Worm (Caenorhabditis elegans) whole organism, young adult: Measurements from ENCODE around the gene T28H10.2.
A peak's percentile ranks its signal among the peaks of the same experiment; 100 is the strongest.

Experiments
- C06A6.2 ChIP-seq: fragments of 200-800 bp; sonication (Bioruptor generic); conservative IDR thresholded peaks from 2 replicates; pipeline ENCODE4 v1.3.6; 2022; ENCODE audit warnings: missing genetic modification characterization, missing compliant biosample characterization
- D2030.7 ChIP-seq: fragments of 200-800 bp; sonication (Bioruptor generic); IDR thresholded peaks from 2 replicates; pipeline ENCODE4 v1.3.6; 2022; ENCODE audit warnings: missing genetic modification reagents, missing genetic modification characterization, missing compliant biosample characterization
- F22D6.2 ChIP-seq: sonication (generic microtip); optimal IDR thresholded peaks from 2 replicates; lab custom pipeline; 2016; ENCODE audit warnings: mild to moderate bottlenecking, missing genetic modification characterization, missing compliant biosample characterization
- F23B12.7 ChIP-seq: sonication (generic microtip); optimal IDR thresholded peaks from 2 replicates; lab custom pipeline; 2017; ENCODE audit warnings: missing genetic modification characterization, mild to moderate bottlenecking, missing compliant biosample characterization, antibody characterized with exemption, moderate library complexity; ENCODE audit not compliant: insufficient read depth
- F33H1.4 ChIP-seq: fragments of 200-800 bp; sonication (Bioruptor generic); IDR thresholded peaks from 2 replicates; pipeline ENCODE4 v1.3.6; 2022; ENCODE audit warnings: missing genetic modification reagents, missing genetic modification characterization, missing compliant biosample characterization
- F39B2.1 ChIP-seq: fragments of 200-800 bp; sonication (Bioruptor generic); IDR thresholded peaks from 2 replicates; pipeline ENCODE4 v1.3.6; 2022; ENCODE audit warnings: missing genetic modification reagents, missing genetic modification characterization, missing compliant biosample characterization
- F52B5.7 ChIP-seq: sonication (generic microtip); optimal IDR thresholded peaks from 2 replicates; lab custom pipeline; 2016; ENCODE audit warnings: mild to moderate bottlenecking, missing genetic modification characterization, missing compliant biosample characterization
- K11D2.4 ChIP-seq: fragments of 200-800 bp; sonication (Bioruptor generic); IDR thresholded peaks from 2 replicates; pipeline ENCODE4 v1.3.6; 2022; ENCODE audit warnings: missing genetic modification reagents, missing genetic modification characterization, missing compliant biosample characterization
- K12H6.12 ChIP-seq: fragments of 200-800 bp; sonication (Bioruptor generic); optimal IDR thresholded peaks from 2 replicates; lab custom pipeline; 2018; ENCODE audit warnings: mild to moderate bottlenecking, missing genetic modification characterization, missing compliant biosample characterization
- T26A5.8 ChIP-seq: sonication (generic microtip); optimal IDR thresholded peaks from 2 replicates; lab custom pipeline; 2016; ENCODE audit warnings: missing genetic modification characterization, missing compliant biosample characterization
- akir-1 ChIP-seq: fragments of 200-800 bp; sonication (Bioruptor generic); optimal IDR thresholded peaks from 2 replicates; lab custom pipeline; 2018; ENCODE audit warnings: mild to moderate bottlenecking, missing genetic modification characterization, moderate library complexity, missing compliant biosample characterization
- attf-6 ChIP-seq: fragments of 200-800 bp; sonication (Bioruptor generic); IDR thresholded peaks from 2 replicates; pipeline ENCODE4 v1.3.6; 2022; ENCODE audit warnings: missing genetic modification reagents, missing genetic modification characterization, missing compliant biosample characterization
- cebp-1 ChIP-seq, 2 experiments: fragments of 200-800 bp in 1 of 2; sonication (Bioruptor generic) in 1 of 2; sonication (generic microtip) in 1 of 2; IDR thresholded peaks in 1 of 2; optimal IDR thresholded peaks in 1 of 2; 2 replicates each; pipeline versions ENCODE4 v1.3.6 to Lab custom; 2017 to 2022; ENCODE audit warnings: missing compliant biosample characterization in 2 of 2, missing genetic modification characterization in 2 of 2, mild to moderate bottlenecking in 1 of 2, missing genetic modification reagents in 1 of 2, moderate library complexity in 1 of 2
- ceh-27 ChIP-seq: fragments of 200-800 bp; sonication (Bioruptor generic); optimal IDR thresholded peaks from 2 replicates; lab custom pipeline; 2018; ENCODE audit warnings: mild to moderate bottlenecking, missing genetic modification characterization, moderate library complexity, missing compliant biosample characterization
- ceh-40 ChIP-seq: fragments of 200-800 bp; sonication (Bioruptor generic); IDR thresholded peaks from 2 replicates; pipeline ENCODE4 v1.3.6; 2022; ENCODE audit warnings: missing genetic modification characterization, missing compliant biosample characterization
- ceh-58 ChIP-seq: fragments of 200-800 bp; sonication (Bioruptor generic); IDR thresholded peaks from 2 replicates; pipeline ENCODE4 v1.3.6; 2022; ENCODE audit warnings: missing genetic modification characterization, missing compliant biosample characterization
- ceh-79 ChIP-seq: sonication (generic microtip); optimal IDR thresholded peaks from 2 replicates; lab custom pipeline; 2017; ENCODE audit warnings: mild to moderate bottlenecking, missing genetic modification characterization, missing compliant biosample characterization
- dpff-1 ChIP-seq: sonication (generic microtip); optimal IDR thresholded peaks from 2 replicates; lab custom pipeline; 2017; ENCODE audit warnings: mild to moderate bottlenecking, missing genetic modification characterization, missing compliant biosample characterization
- dpl-1 ChIP-seq: fragments of 150-350 bp; optimal IDR thresholded peaks from 2 replicates; lab custom pipeline; 2014; ENCODE audit warnings: missing biosample characterization, missing genetic modification reagents, missing genetic modification characterization
- efl-1 ChIP-seq: fragments of 150-350 bp; optimal IDR thresholded peaks from 2 replicates; lab custom pipeline; 2014; ENCODE audit warnings: missing biosample characterization, missing genetic modification reagents, missing genetic modification characterization
- egl-18 ChIP-seq: fragments of 200-800 bp; sonication (Bioruptor generic); IDR thresholded peaks from 2 replicates; pipeline ENCODE4 v1.3.6; 2022; ENCODE audit warnings: missing genetic modification reagents, missing genetic modification characterization, missing compliant biosample characterization
- egl-44 ChIP-seq: fragments of 200-800 bp; sonication (Bioruptor generic); IDR thresholded peaks from 2 replicates; pipeline ENCODE4 v1.3.6; 2022; ENCODE audit warnings: missing genetic modification reagents, missing genetic modification characterization, missing compliant biosample characterization
- ets-4 ChIP-seq: fragments of 200-800 bp; sonication (Bioruptor generic); optimal IDR thresholded peaks from 2 replicates; lab custom pipeline; 2018; ENCODE audit warnings: mild to moderate bottlenecking, missing genetic modification characterization, missing compliant biosample characterization
- hmg-20 ChIP-seq: fragments of 200-800 bp; sonication (Bioruptor generic); IDR thresholded peaks from 2 replicates; pipeline ENCODE4 v1.3.6; 2022; ENCODE audit warnings: missing genetic modification reagents, missing genetic modification characterization, missing compliant biosample characterization
- lin-40 ChIP-seq: sonication (generic microtip); optimal IDR thresholded peaks from 2 replicates; lab custom pipeline; 2016; ENCODE audit warnings: missing genetic modification characterization, mild to moderate bottlenecking, missing compliant biosample characterization, missing genotype, missing genetic modification reagents
- lsy-27 ChIP-seq: sonication (generic microtip); optimal IDR thresholded peaks from 2 replicates; lab custom pipeline; 2017; ENCODE audit warnings: missing genetic modification characterization, mild to moderate bottlenecking, missing compliant biosample characterization, antibody characterized with exemption, missing genotype, borderline replicate concordance; ENCODE audit not compliant: insufficient read depth
- mcd-1 ChIP-seq: fragments of 200-800 bp; sonication (Bioruptor generic); IDR thresholded peaks from 2 replicates; pipeline ENCODE4 v1.3.6; 2022; ENCODE audit warnings: missing genetic modification reagents, missing genetic modification characterization, missing compliant biosample characterization
- mxl-1 ChIP-seq: sonication (generic microtip); optimal IDR thresholded peaks from 2 replicates; lab custom pipeline; 2016; ENCODE audit warnings: missing genetic modification characterization, missing compliant biosample characterization
- nfya-2 ChIP-seq: fragments of 200-800 bp; sonication (Bioruptor generic); IDR thresholded peaks from 2 replicates; pipeline ENCODE4 v1.3.6; 2022; ENCODE audit warnings: missing genetic modification reagents, missing genetic modification characterization, missing compliant biosample characterization
- nhr-27 ChIP-seq: fragments of 200-800 bp; sonication (Bioruptor generic); optimal IDR thresholded peaks from 2 replicates; lab custom pipeline; 2018; ENCODE audit warnings: mild to moderate bottlenecking, missing genetic modification characterization, moderate library complexity, missing compliant biosample characterization
- nhr-90 ChIP-seq: sonication (generic microtip); optimal IDR thresholded peaks from 2 replicates; lab custom pipeline; 2016; ENCODE audit warnings: missing genotype, mild to moderate bottlenecking, missing genetic modification characterization, missing compliant biosample characterization
- pha-4 ChIP-seq: fragments of 150-350 bp; sonication (generic microtip); optimal IDR thresholded peaks from 2 replicates; lab custom pipeline; 2014; ENCODE audit warnings: missing biosample characterization, missing genetic modification reagents, missing genetic modification characterization
- rcor-1 ChIP-seq: fragments of 200-800 bp; sonication (Bioruptor generic); IDR thresholded peaks from 2 replicates; pipeline ENCODE4 v1.3.6; 2022; ENCODE audit warnings: missing genetic modification reagents, missing genetic modification characterization, missing compliant biosample characterization
- rec-8 ChIP-seq, 2 experiments: sonication (generic microtip); optimal IDR thresholded peaks; 2 replicates each; lab custom pipeline; 2016; ENCODE audit warnings: mild to moderate bottlenecking in 2 of 2, missing genetic modification characterization in 2 of 2, missing genetic modification reagents in 2 of 2, missing genotype in 2 of 2, missing biosample characterization in 1 of 2, missing compliant biosample characterization in 1 of 2, moderate library complexity in 1 of 2
- rpc-1 ChIP-seq, 2 experiments: fragments of 150-350 bp in 1 of 2; sonication (generic microtip) in 1 of 2; optimal IDR thresholded peaks; 2 replicates each; lab custom pipeline; 2014 to 2018; ENCODE audit warnings: missing biosample characterization in 1 of 2, missing genetic modification characterization in 1 of 2, missing genetic modification reagents in 1 of 2, missing genotype in 1 of 2
- snpc-4 ChIP-seq, 5 experiments: fragments of 150-350 bp in 1 of 5; sonication (generic microtip) in 4 of 5; optimal IDR thresholded peaks; 2 replicates each; lab custom pipeline; 2014 to 2018; ENCODE audit warnings: missing genetic modification characterization in 5 of 5, missing biosample characterization in 3 of 5, antibody characterized with exemption in 2 of 5, mild to moderate bottlenecking in 2 of 5, missing compliant biosample characterization in 2 of 5, missing genotype in 2 of 5, moderate library complexity in 2 of 5, missing genetic modification reagents in 1 of 5
- zim-3 ChIP-seq: sonication (generic microtip); optimal IDR thresholded peaks from 2 replicates; lab custom pipeline; 2017; ENCODE audit warnings: mild to moderate bottlenecking, missing genetic modification characterization, moderate library complexity, missing compliant biosample characterization
- ztf-22 ChIP-seq: fragments of 200-800 bp; sonication (Bioruptor generic); optimal IDR thresholded peaks from 2 replicates; lab custom pipeline; 2018; ENCODE audit warnings: mild to moderate bottlenecking, missing genetic modification characterization, moderate library complexity, missing compliant biosample characterization
- ztf-25 ChIP-seq: fragments of 200-800 bp; sonication (Bioruptor generic); IDR thresholded peaks from 2 replicates; pipeline ENCODE4 v1.3.6; 2022; ENCODE audit warnings: missing genetic modification reagents, missing genetic modification characterization, missing compliant biosample characterization
- ztf-6 ChIP-seq: fragments of 200-800 bp; sonication (Bioruptor generic); IDR thresholded peaks from 2 replicates; pipeline ENCODE4 v1.3.6; 2022; ENCODE audit warnings: missing genetic modification reagents, missing genetic modification characterization, missing compliant biosample characterization

The T28H10.2 gene

DNA sequence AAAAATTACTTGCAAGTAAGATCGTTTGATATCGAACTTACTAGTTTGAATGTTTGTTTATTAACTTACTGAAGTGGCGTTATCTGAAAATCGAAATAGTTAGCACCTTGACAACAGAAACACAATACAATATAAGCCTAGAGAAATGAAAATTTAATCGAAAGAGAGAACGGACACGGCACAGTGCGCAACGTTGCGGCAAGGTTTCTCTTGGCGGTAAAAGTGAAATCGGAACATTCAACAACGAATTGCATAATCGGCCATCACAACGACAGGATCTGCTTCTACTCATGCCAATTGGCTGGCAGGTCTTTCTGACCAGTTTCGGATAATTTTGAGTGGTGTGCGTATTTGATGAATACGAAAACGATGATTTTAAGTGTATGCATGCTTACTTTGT, 12.8 kb upstream of the T28H10.2 start, which contains the start of gene dyf-4:
TSS of gene dyf-4 (minus strand) at position 213 of the 400 bp plus-strand sequence.
- no peak for TF ChIP-seq C06A6.2 (GFP tag; lab: Robert Waterston, UW)
- no peak for TF ChIP-seq akir-1 (GFP tag; lab: Kevin White, UChicago)
- no peak for TF ChIP-seq rec-8 (tag; optimal IDR thresholded peaks at IDR 0.05; lab: Kevin White, UChicago)
- no peak for TF ChIP-seq lin-40 (tag; lab: Kevin White, UChicago)

DNA sequence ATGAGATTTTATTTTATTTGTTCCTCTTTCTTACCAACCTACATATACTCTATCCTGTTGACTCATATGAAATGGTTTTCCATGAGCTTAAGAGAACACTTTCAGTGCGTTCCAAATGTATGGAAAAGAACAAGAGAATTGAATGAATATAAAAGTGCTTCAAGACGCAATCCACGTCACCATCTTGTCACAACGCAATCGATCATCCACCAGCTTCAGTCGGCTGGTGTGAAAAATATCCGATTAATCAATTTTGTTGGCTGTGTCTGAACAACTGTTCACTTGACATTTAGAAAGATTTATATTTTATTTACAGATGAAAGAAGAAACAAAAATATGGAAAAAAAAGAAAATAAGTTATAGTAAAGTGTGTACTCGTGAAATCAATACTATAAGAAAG, 10.6 kb upstream of the T28H10.2 start:
- TF ChIP-seq nfya-2 (no peak), efl-1 (GFP tag; lab: Kevin White, UChicago) (no peak), ceh-27 (GFP tag; lab: Kevin White, UChicago) (no peak), nhr-27 (tag; lab: Kevin White, UChicago) (no peak), ztf-6 (GFP tag; lab: Robert Waterston, UW) (no peak), mxl-1 (no peak), rcor-1 (no peak), zim-3 (tag; lab: Kevin White, UChicago) (no peak), F23B12.7 (no peak), K11D2.4 (GFP tag; lab: Robert Waterston, UW) (no peak), rpc-1 (optimal IDR thresholded peaks at IDR 0.05; lab: Kevin White, UChicago) (no peak), rpc-1 (tag; optimal IDR thresholded peaks at IDR 0.05; lab: Kevin White, UChicago) (no peak), cebp-1 (GFP tag; IDR thresholded peaks at IDR 0.05; lab: Robert Waterston, UW) (no peak), cebp-1 (tag; optimal IDR thresholded peaks at IDR 0.05; lab: Kevin White, UChicago) (no peak), dpl-1 (GFP tag; lab: Kevin White, UChicago) (no peak), egl-44 (GFP tag; lab: Robert Waterston, UW) (no peak), D2030.7 (GFP tag; lab: Robert Waterston, UW) (no peak), lsy-27 (no peak), F33H1.4 (no peak), attf-6 (GFP tag; lab: Robert Waterston, UW) (no peak)

DNA sequence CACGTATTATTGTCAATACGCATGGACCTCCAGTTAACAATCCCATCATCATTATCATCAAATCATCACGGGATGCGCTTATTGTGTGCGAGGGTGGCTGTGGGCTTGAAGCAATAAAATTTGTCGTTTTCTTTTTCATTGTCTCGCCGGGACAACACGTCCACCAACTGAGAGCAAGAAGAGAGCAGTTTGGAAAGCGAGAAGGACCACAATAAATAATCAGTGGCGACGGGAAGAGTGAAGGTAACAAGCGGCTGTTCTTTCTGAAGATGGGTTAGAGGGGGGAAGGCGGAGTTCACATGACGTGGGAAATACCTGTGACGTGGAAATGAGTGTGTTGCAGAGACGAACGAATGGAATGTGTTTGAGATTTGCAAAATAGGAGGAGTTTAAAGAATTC, 6.0 kb upstream of the T28H10.2 start:
- TF ChIP-seq ztf-22 (GFP tag; lab: Kevin White, UChicago) (peak; percentile 19), F52B5.7 (tag; lab: Kevin White, UChicago) (no peak), K12H6.12 (peak; percentile 30)
- TF ChIP-seq, all 124 proteins: peak for 2

DNA sequence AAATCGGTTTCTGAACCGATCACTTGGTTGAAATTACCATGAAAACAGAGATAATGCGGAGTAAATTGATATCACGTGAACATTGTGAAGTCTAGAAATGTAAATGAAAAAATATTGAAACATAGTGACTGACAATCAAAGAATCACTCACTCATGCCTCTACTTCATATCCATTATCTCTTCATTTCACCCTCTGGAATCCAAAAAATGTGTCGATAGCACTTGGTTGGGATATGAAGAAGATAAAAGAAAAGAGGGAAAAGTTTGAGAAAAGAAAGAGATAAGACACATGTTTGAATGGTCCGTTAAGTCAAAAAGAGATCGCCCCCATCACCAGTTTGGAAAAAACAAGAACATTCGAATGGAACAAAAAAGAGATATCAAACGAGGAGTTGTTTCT, 5.0 kb upstream of the T28H10.2 start:
- TF ChIP-seq pha-4 (tag; lab: Kevin White, UChicago): no peak
- no peak for TF ChIP-seq ceh-58 (GFP tag; lab: Robert Waterston, UW)
- TF ChIP-seq snpc-4 (GFP tag; optimal IDR thresholded peaks at IDR 0.05; lab: Kevin White, UChicago): no peak
- TF ChIP-seq snpc-4 (tag; optimal IDR thresholded peaks at IDR 0.05; lab: Kevin White, UChicago): no peak
- TF ChIP-seq F39B2.1: no peak
- no peak for TF ChIP-seq hmg-20 (GFP tag; lab: Robert Waterston, UW)
- TF ChIP-seq D2030.7 (GFP tag; lab: Robert Waterston, UW): no peak
- TF ChIP-seq dpff-1 (tag; lab: Kevin White, UChicago): no peak
- no peak for TF ChIP-seq ceh-27 (GFP tag; lab: Kevin White, UChicago)
- TF ChIP-seq ceh-40 (GFP tag; lab: Robert Waterston, UW): no peak
- TF ChIP-seq mcd-1: no peak
- TF ChIP-seq F22D6.2 (tag; lab: Kevin White, UChicago): no peak
- TF ChIP-seq T26A5.8 (tag; lab: Kevin White, UChicago): no peak
- no peak for TF ChIP-seq egl-44 (GFP tag; lab: Robert Waterston, UW)
- TF ChIP-seq dpl-1 (GFP tag; lab: Kevin White, UChicago): no peak
- no peak for TF ChIP-seq ceh-79 (tag; lab: Kevin White, UChicago)
- TF ChIP-seq egl-18 (GFP tag; lab: Robert Waterston, UW): no peak
- no peak for TF ChIP-seq ets-4 (GFP tag; lab: Kevin White, UChicago)
- TF ChIP-seq ztf-25 (GFP tag; lab: Robert Waterston, UW): no peak
- TF ChIP-seq nhr-90 (tag; lab: Kevin White, UChicago): no peak
- TF ChIP-seq, all 124 proteins: peak for 0
